Fruit fly (Drosophila melanogaster) whole organism, embryonic: ENCODE data around the gene wls.

Experiments
- Blimp-1 ChIP-seq: fragments of 200-800 bp; sonication (Bioruptor generic); optimal IDR thresholded peaks from 3 replicates; lab custom pipeline; 2018; ENCODE audit warnings: missing biosample characterization, missing genetic modification characterization, mild to moderate bottlenecking, moderate library complexity, missing genetic modification reagents
- CG10462 ChIP-seq: fragments of 200-800 bp; sonication (Bioruptor generic); optimal IDR thresholded peaks from 2 replicates; lab custom pipeline; 2016; ENCODE audit warnings: missing biosample characterization, missing genetic modification characterization
- CG11456 ChIP-seq: fragments of 200-800 bp; sonication (Bioruptor generic); IDR thresholded peaks from 3 replicates; pipeline ENCODE4 v1.3.6; 2022; ENCODE audit warnings: missing biosample characterization, missing genetic modification characterization
- CG11560 ChIP-seq: fragments of 200-800 bp; sonication (Bioruptor generic); IDR thresholded peaks from 3 replicates; pipeline ENCODE4 v1.3.6; 2022; ENCODE audit warnings: missing biosample characterization, missing genetic modification characterization
- CG11696 ChIP-seq: fragments of 200-800 bp; sonication (Bioruptor generic); IDR thresholded peaks from 2 replicates; pipeline ENCODE4 v1.3.6; 2022; ENCODE audit warnings: missing biosample characterization, missing genetic modification characterization
- CG11723 ChIP-seq: fragments of 200-800 bp; sonication (Bioruptor generic); optimal IDR thresholded peaks from 2 replicates; lab custom pipeline; 2017; ENCODE audit warnings: missing biosample characterization, mild to moderate bottlenecking, missing genetic modification characterization
- CG15514 ChIP-seq: fragments of 200-800 bp; sonication (Bioruptor generic); optimal IDR thresholded peaks from 3 replicates; lab custom pipeline; 2017; ENCODE audit warnings: missing biosample characterization, missing genetic modification characterization, mild to moderate bottlenecking, moderate library complexity, missing genetic modification reagents
- CG17328 ChIP-seq: fragments of 200-800 bp; sonication (Bioruptor generic); IDR thresholded peaks from 2 replicates; pipeline ENCODE4 v1.3.6; 2022; ENCODE audit warnings: missing biosample characterization, missing genetic modification characterization
- CG17568 ChIP-seq: fragments of 200-800 bp; sonication (Bioruptor generic); optimal IDR thresholded peaks from 2 replicates; lab custom pipeline; 2018; ENCODE audit warnings: missing biosample characterization, mild to moderate bottlenecking, missing genetic modification characterization, moderate library complexity
- CG1832 ChIP-seq: fragments of 200-800 bp; sonication (Bioruptor generic); optimal IDR thresholded peaks from 2 replicates; lab custom pipeline; 2017; ENCODE audit warnings: missing biosample characterization, mild to moderate bottlenecking, missing genetic modification characterization, inconsistent platforms
- CG2120 ChIP-seq: fragments of 200-800 bp; sonication (Bioruptor generic); optimal IDR thresholded peaks from 3 replicates; lab custom pipeline; 2016; ENCODE audit warnings: missing biosample characterization, missing genetic modification characterization
- CG2129 ChIP-seq: fragments of 200-800 bp; sonication (Bioruptor generic); IDR thresholded peaks from 2 replicates; pipeline ENCODE4 v1.3.6; 2022; ENCODE audit warnings: missing biosample characterization, missing genetic modification characterization; ENCODE audit not compliant: partially characterized antibody
- CG3726 ChIP-seq: fragments of 200-800 bp; sonication (Bioruptor generic); IDR thresholded peaks from 3 replicates; pipeline ENCODE4, ENCODE4 v1.3.6; 2022; ENCODE audit warnings: missing biosample characterization, missing genetic modification characterization
- CG3838 ChIP-seq: fragments of 200-800 bp; sonication (Bioruptor generic); optimal IDR thresholded peaks from 3 replicates; lab custom pipeline; 2016; ENCODE audit warnings: missing biosample characterization, missing genetic modification characterization
- CG4360 ChIP-seq: fragments of 200-800 bp; sonication (Bioruptor generic); IDR thresholded peaks from 2 replicates; pipeline ENCODE4 v1.3.6; 2022; ENCODE audit warnings: missing biosample characterization, missing genetic modification characterization
- CG4820 ChIP-seq: fragments of 200-800 bp; sonication (Bioruptor generic); optimal IDR thresholded peaks from 3 replicates; lab custom pipeline; 2016; ENCODE audit warnings: missing biosample characterization, missing genetic modification characterization
- CG6683 ChIP-seq: fragments of 200-800 bp; sonication (Bioruptor generic); optimal IDR thresholded peaks from 2 replicates; lab custom pipeline; 2017; ENCODE audit warnings: missing biosample characterization, mild to moderate bottlenecking, missing genetic modification characterization, missing genetic modification reagents
- CG6813 ChIP-seq: fragments of 200-800 bp; sonication (Bioruptor generic); optimal IDR thresholded peaks from 2 replicates; lab custom pipeline; 2017; ENCODE audit warnings: missing biosample characterization, missing genetic modification characterization, mild to moderate bottlenecking, moderate library complexity, missing genetic modification reagents
- CHES-1-like ChIP-seq: fragments of 200-800 bp; sonication (Bioruptor generic); optimal IDR thresholded peaks from 2 replicates; lab custom pipeline; 2016; ENCODE audit warnings: missing biosample characterization, missing genetic modification characterization
- CTCF ChIP-seq: fragments of 200-800 bp; sonication (Bioruptor generic); optimal IDR thresholded peaks from 2 replicates; lab custom pipeline; 2017; ENCODE audit warnings: missing biosample characterization, mild to moderate bottlenecking, missing genetic modification characterization, moderate library complexity
- Dbx ChIP-seq: fragments of 200-800 bp; sonication (Bioruptor generic); IDR thresholded peaks from 3 replicates; pipeline ENCODE4 v1.3.6; 2022; ENCODE audit warnings: missing biosample characterization, missing genetic modification characterization
- Deaf1 ChIP-seq: fragments of 200-800 bp; optimal IDR thresholded peaks from 3 replicates; lab custom pipeline; 2019; ENCODE audit warnings: missing biosample characterization, mild to moderate bottlenecking, missing genetic modification characterization, moderate library complexity
- Dfd ChIP-seq, 2 experiments: fragments of >200 bp; optimal IDR thresholded peaks; 2 replicates each; lab custom pipeline; 2017; ENCODE audit warnings: missing biosample characterization in 2 of 2, missing genetic modification characterization in 2 of 2
- Fer2 ChIP-seq: fragments of 200-800 bp; sonication (Bioruptor generic); optimal IDR thresholded peaks from 2 replicates; lab custom pipeline; 2018; ENCODE audit warnings: missing biosample characterization, mild to moderate bottlenecking, missing genetic modification characterization, moderate library complexity
- Fer3 ChIP-seq: fragments of 200-800 bp; sonication (Bioruptor generic); optimal IDR thresholded peaks from 2 replicates; lab custom pipeline; 2018; ENCODE audit warnings: missing biosample characterization, mild to moderate bottlenecking, missing genetic modification characterization, moderate library complexity
- Hmx ChIP-seq: fragments of 200-800 bp; sonication (Bioruptor generic); optimal IDR thresholded peaks from 2 replicates; lab custom pipeline; 2016; ENCODE audit warnings: missing biosample characterization, missing genetic modification characterization
- Kr ChIP-seq: fragments of 200-800 bp; sonication (Bioruptor generic); optimal IDR thresholded peaks from 2 replicates; lab custom pipeline; 2017; ENCODE audit warnings: missing biosample characterization, mild to moderate bottlenecking, missing genetic modification characterization
- Nf-YA ChIP-seq: fragments of 200-800 bp; sonication (Bioruptor generic); IDR thresholded peaks from 2 replicates; pipeline ENCODE4 v1.3.6; 2022; ENCODE audit warnings: missing biosample characterization, missing genetic modification characterization
- Nf-YB ChIP-seq: fragments of 200-800 bp; sonication (Bioruptor generic); optimal IDR thresholded peaks from 3 replicates; lab custom pipeline; 2019; ENCODE audit warnings: missing biosample characterization, mild to moderate bottlenecking, missing genetic modification characterization, moderate library complexity
- Nf-YC ChIP-seq: fragments of 200-800 bp; optimal IDR thresholded peaks from 3 replicates; lab custom pipeline; 2019; ENCODE audit warnings: missing biosample characterization, mild to moderate bottlenecking, missing genetic modification characterization, moderate library complexity
- NfI ChIP-seq: fragments of 200-800 bp; sonication (Bioruptor generic); optimal IDR thresholded peaks from 3 replicates; lab custom pipeline; 2018; ENCODE audit warnings: missing biosample characterization, mild to moderate bottlenecking, missing genetic modification characterization, moderate library complexity
- Spps ChIP-seq: fragments of 200-800 bp; sonication (Bioruptor generic); optimal IDR thresholded peaks from 2 replicates; lab custom pipeline; 2018; ENCODE audit warnings: missing biosample characterization, mild to moderate bottlenecking, missing genetic modification characterization
- Sry-β ChIP-seq: fragments of 200-800 bp; sonication (Bioruptor generic); optimal IDR thresholded peaks from 2 replicates; lab custom pipeline; 2018; ENCODE audit warnings: missing biosample characterization, mild to moderate bottlenecking, missing genetic modification characterization, moderate library complexity
- ap ChIP-seq: fragments of 200-800 bp; sonication (Bioruptor generic); IDR thresholded peaks from 2 replicates; pipeline ENCODE4 v1.3.6; 2022; ENCODE audit warnings: missing biosample characterization, missing genetic modification characterization
- fd64A ChIP-seq: fragments of 200-800 bp; sonication (Bioruptor generic); optimal IDR thresholded peaks from 3 replicates; lab custom pipeline; 2018; ENCODE audit warnings: missing biosample characterization, mild to moderate bottlenecking, missing genetic modification characterization
- fru ChIP-seq: fragments of >200 bp; optimal IDR thresholded peaks from 2 replicates; lab custom pipeline; 2017
- gce ChIP-seq: fragments of 200-800 bp; sonication (Bioruptor generic); IDR thresholded peaks from 3 replicates; pipeline ENCODE4 v1.3.6; 2022; ENCODE audit warnings: missing biosample characterization, missing genetic modification characterization
- gsb-n ChIP-seq: fragments of 200-800 bp; sonication (Bioruptor generic); optimal IDR thresholded peaks from 3 replicates; lab custom pipeline; 2018; ENCODE audit warnings: missing biosample characterization, mild to moderate bottlenecking, missing genetic modification characterization
- p53 ChIP-seq: fragments of 200-800 bp; sonication (Bioruptor generic); optimal IDR thresholded peaks from 2 replicates; lab custom pipeline; 2016; ENCODE audit warnings: missing biosample characterization, missing genetic modification characterization
- pzg ChIP-seq: fragments of 200-800 bp; sonication (Bioruptor generic); optimal IDR thresholded peaks from 3 replicates; lab custom pipeline; 2018; ENCODE audit warnings: missing biosample characterization, mild to moderate bottlenecking, missing genetic modification characterization, moderate library complexity
- sens-2 ChIP-seq: fragments of 200-800 bp; sonication (Bioruptor generic); IDR thresholded peaks from 2 replicates; pipeline ENCODE4 v1.3.6; 2022; ENCODE audit warnings: missing biosample characterization, missing genetic modification characterization
- sim ChIP-seq: fragments of 200-800 bp; sonication (Bioruptor generic); IDR thresholded peaks from 2 replicates; pipeline ENCODE4 v1.3.6; 2022; ENCODE audit warnings: missing biosample characterization, missing genetic modification characterization
- sob ChIP-seq: fragments of 200-800 bp; sonication (Bioruptor generic); IDR thresholded peaks from 2 replicates; pipeline ENCODE4 v1.3.6; 2022; ENCODE audit warnings: missing biosample characterization, missing genetic modification characterization
- stc ChIP-seq: fragments of 200-800 bp; sonication (Bioruptor generic); IDR thresholded peaks from 2 replicates; pipeline ENCODE4 v1.3.6; 2022; ENCODE audit warnings: missing biosample characterization, missing genetic modification characterization
- tap ChIP-seq: fragments of 200-800 bp; optimal IDR thresholded peaks from 3 replicates; lab custom pipeline; 2019; ENCODE audit warnings: missing biosample characterization, mild to moderate bottlenecking, missing genetic modification characterization, moderate library complexity
- trh ChIP-seq: fragments of 200-800 bp; sonication (Bioruptor generic); optimal IDR thresholded peaks from 2 replicates; lab custom pipeline; 2016; ENCODE audit warnings: missing biosample characterization, missing genetic modification characterization
- tup ChIP-seq: fragments of 200-800 bp; sonication (Bioruptor generic); optimal IDR thresholded peaks from 2 replicates; lab custom pipeline; 2016; ENCODE audit warnings: missing biosample characterization, mild to moderate bottlenecking, missing genetic modification characterization, moderate library complexity
- twi ChIP-seq: fragments of 200-800 bp; optimal IDR thresholded peaks from 2 replicates; lab custom pipeline; 2019; ENCODE audit warnings: missing biosample characterization, mild to moderate bottlenecking, missing genetic modification characterization, moderate library complexity
- vfl ChIP-seq: fragments of 200-800 bp; sonication (Bioruptor generic); optimal IDR thresholded peaks from 2 replicates; lab custom pipeline; 2016; ENCODE audit warnings: missing biosample characterization, missing genetic modification characterization
- wek ChIP-seq: fragments of 200-800 bp; sonication (Bioruptor generic); optimal IDR thresholded peaks from 3 replicates; lab custom pipeline; 2018; ENCODE audit warnings: missing biosample characterization, mild to moderate bottlenecking, missing genetic modification characterization, moderate library complexity

Gene wls

DNA sequence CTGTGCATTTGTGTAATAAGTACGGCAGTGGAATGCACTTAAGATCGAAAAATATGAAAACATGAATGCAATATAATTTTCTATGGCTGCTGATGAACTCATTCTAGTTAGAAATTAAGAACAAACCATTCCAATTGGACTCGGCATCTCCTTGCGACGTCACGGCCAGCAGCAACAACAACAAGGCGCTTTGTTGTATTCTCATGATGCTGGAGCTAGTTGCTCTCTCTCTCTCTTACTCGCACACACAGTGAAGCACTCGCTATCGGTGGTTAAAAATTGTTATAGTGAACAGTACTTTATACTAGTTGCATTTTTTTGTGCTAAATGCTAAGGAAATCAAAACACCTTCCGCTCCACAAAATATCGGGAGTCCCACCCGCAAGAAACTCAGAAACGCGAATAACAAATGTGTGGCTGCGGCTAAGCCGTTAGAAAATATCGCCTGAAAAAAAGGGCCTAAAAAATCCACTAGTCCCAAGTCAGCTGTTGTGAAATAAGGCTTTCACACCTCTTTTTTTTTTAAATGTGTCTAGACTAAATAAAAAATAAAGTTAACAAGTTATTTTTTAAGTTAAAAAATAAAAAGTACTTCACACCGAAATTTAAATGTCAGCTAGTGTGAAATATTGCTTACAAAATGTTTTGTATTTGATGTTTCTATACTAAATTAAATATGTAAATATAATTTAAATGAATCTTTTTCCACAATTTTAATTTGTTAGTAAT is 36.3 kb upstream of the wls start, which contains the start of gene Plod (continued):
- TF ChIP-seq CG6683 = no peak
- peak; percentile 34 for TF ChIP-seq Blimp-1 (GFP tag; lab: Kevin White, UChicago)
- peak; percentile 60; the same call in 1 of the 2 replicates for TF ChIP-seq sob (GFP tag; lab: Robert Waterston, UW)
- no peak for TF ChIP-seq CG11560
- TF ChIP-seq CG1832 = no peak
- no peak for TF ChIP-seq CG6813
- TF ChIP-seq stc (GFP tag; lab: Robert Waterston, UW) = 0 out of 2 replicates have a peak, but pooled peaks have one; percentile 11
- no peak for TF ChIP-seq Hmx (GFP tag; lab: Kevin White, UChicago)
- no peak for TF ChIP-seq sim
- no peak for TF ChIP-seq CG10462
- peak; percentile 56 for TF ChIP-seq Dbx (GFP tag; lab: Robert Waterston, UW)
- TF ChIP-seq gce (GFP tag; lab: Robert Waterston, UW) = no peak
- TF ChIP-seq wek = peak; percentile 38
- no peak for TF ChIP-seq CG4820 (GFP tag; lab: Kevin White, UChicago)
- TF ChIP-seq CTCF (GFP tag; lab: Kevin White, UChicago) = no peak
- TF ChIP-seq CG3838 (GFP tag; lab: Kevin White, UChicago) = no peak
- no peak for TF ChIP-seq sens-2 (GFP tag; lab: Robert Waterston, UW)
- no peak for TF ChIP-seq CG11723 (GFP tag; lab: Kevin White, UChicago)
- TF ChIP-seq fru (lab: Kevin White, UChicago) = no peak
- TF ChIP-seq Spps (tag; lab: Kevin White, UChicago) = peak; percentile 11
- TF ChIP-seq vfl (GFP tag; lab: Kevin White, UChicago) = peak; percentile 56
- TF ChIP-seq Fer3 = peak; percentile 39
- no peak for TF ChIP-seq p53 (GFP tag; lab: Kevin White, UChicago)
- no peak for TF ChIP-seq Sry-β (GFP tag; lab: Kevin White, UChicago)
- no peak for TF ChIP-seq Nf-YB (GFP tag; lab: Kevin White, UChicago)
- TF ChIP-seq NfI (GFP tag; lab: Kevin White, UChicago) = peak; percentile 34
- no peak for TF ChIP-seq CG3726 (GFP tag; lab: Robert Waterston, UW)
- TF ChIP-seq CG11696 = no peak
- no peak for TF ChIP-seq tup (GFP tag; lab: Kevin White, UChicago)
- TF ChIP-seq Fer2 (tag; lab: Kevin White, UChicago) = no peak
- TF ChIP-seq Deaf1 (tag; lab: Kevin White, UChicago) = peak; percentile 67
- TF ChIP-seq twi (tag; lab: Kevin White, UChicago) = no peak
- peak; percentile 78 for TF ChIP-seq CG15514 (GFP tag; lab: Kevin White, UChicago)
- TF ChIP-seq pzg (GFP tag; lab: Kevin White, UChicago) = peak; percentile 85
- no peak for TF ChIP-seq CG17568 (GFP tag; lab: Kevin White, UChicago)
- no peak for TF ChIP-seq tap
- TF ChIP-seq CG17328 (GFP tag; lab: Robert Waterston, UW) = peak; percentile 59
- peak; percentile 99 for TF ChIP-seq CG4360
- TF ChIP-seq CHES-1-like (GFP tag; lab: Kevin White, UChicago) = peak; percentile 69
- TF ChIP-seq trh (GFP tag; lab: Kevin White, UChicago) = no peak
- no peak for TF ChIP-seq CG2129 (GFP tag; lab: Robert Waterston, UW)
- TF ChIP-seq CG2120 = peak; percentile 66
- peak in 1 of 2 experiments; percentile 27 for TF ChIP-seq Dfd (GFP tag; optimal IDR thresholded peaks at IDR 0.05; lab: Kevin White, UChicago)
- peak; percentile 38; the same call in 1 of the 3 replicates for TF ChIP-seq CG11456 (GFP tag; lab: Robert Waterston, UW)
- TF ChIP-seq ap (GFP tag; lab: Robert Waterston, UW) = no peak
- TF ChIP-seq Nf-YC (tag; lab: Kevin White, UChicago) = peak; percentile 52
- no peak; the same call in 1 of the 2 replicates for TF ChIP-seq Nf-YA
- TF ChIP-seq Kr (GFP tag; lab: Kevin White, UChicago) = no peak
- peak; percentile 24 for TF ChIP-seq gsb-n (tag; lab: Kevin White, UChicago)
- TF ChIP-seq fd64A (GFP tag; lab: Kevin White, UChicago) = peak; percentile 17
